Fruit fly (Drosophila melanogaster) whole organism, prepupa: ENCODE data around the gene gnu.

Experiments
- CG11762 ChIP-seq: fragments of 200-800 bp; sonication (Bioruptor generic); optimal IDR thresholded peaks from 3 replicates; lab custom pipeline; 2016; ENCODE audit warnings: missing biosample characterization, missing genetic modification characterization; ENCODE audit not compliant: insufficient read depth
- CG3032 ChIP-seq: fragments of 200-800 bp; optimal IDR thresholded peaks from 2 replicates; lab custom pipeline; 2019; ENCODE audit warnings: missing biosample characterization, mild to moderate bottlenecking, missing genetic modification characterization, moderate library complexity
- CG34406 ChIP-seq: fragments of 200-800 bp; sonication (Bioruptor generic); optimal IDR thresholded peaks from 3 replicates; lab custom pipeline; 2016; ENCODE audit warnings: missing biosample characterization, missing genetic modification characterization
- CG3919 ChIP-seq: fragments of 200-800 bp; sonication (Bioruptor generic); optimal IDR thresholded peaks from 3 replicates; lab custom pipeline; 2016; ENCODE audit warnings: missing biosample characterization, missing genetic modification characterization
- CG6163 ChIP-seq: fragments of 200-800 bp; sonication (Bioruptor generic); IDR thresholded peaks from 3 replicates; pipeline ENCODE4 v1.3.6; 2022; ENCODE audit warnings: missing biosample characterization, missing genetic modification characterization
- CG6854 ChIP-seq: fragments of 200-800 bp; sonication (Bioruptor generic); optimal IDR thresholded peaks from 2 replicates; lab custom pipeline; 2017; ENCODE audit warnings: missing biosample characterization, mild to moderate bottlenecking, missing genetic modification characterization
- CG8119 ChIP-seq: fragments of 200-800 bp; sonication (Bioruptor generic); IDR thresholded peaks from 3 replicates; pipeline ENCODE4 v1.3.6; 2022; ENCODE audit warnings: missing biosample characterization, missing genetic modification characterization
- Gug ChIP-seq: fragments of 200-800 bp; sonication (Bioruptor generic); IDR thresholded peaks from 2 replicates; pipeline ENCODE4 v1.3.6; 2022; ENCODE audit warnings: missing biosample characterization, missing genetic modification characterization
- Lpt ChIP-seq: fragments of 200-800 bp; sonication (Bioruptor generic); optimal IDR thresholded peaks from 3 replicates; lab custom pipeline; 2016; ENCODE audit warnings: missing biosample characterization, missing genetic modification characterization
- OdsH ChIP-seq: fragments of 200-800 bp; sonication (Bioruptor generic); optimal IDR thresholded peaks from 3 replicates; lab custom pipeline; 2016; ENCODE audit warnings: missing biosample characterization, missing genetic modification characterization
- acj6 ChIP-seq: fragments of 200-800 bp; sonication (Bioruptor generic); optimal IDR thresholded peaks from 3 replicates; lab custom pipeline; 2016; ENCODE audit warnings: missing biosample characterization, missing genetic modification characterization

- TF ChIP-seq CG6163 (GFP tag; lab: Robert Waterston, UW), result peak; percentile 80
- TF ChIP-seq acj6 (GFP tag; lab: Kevin White, UChicago), result peak; percentile 63
- peak; percentile 63 for TF ChIP-seq OdsH (GFP tag; lab: Kevin White, UChicago)
- TF ChIP-seq CG3919 (GFP tag; lab: Kevin White, UChicago), result peak; percentile 67
- peak; percentile 55 for TF ChIP-seq CG8119 (GFP tag; lab: Robert Waterston, UW)
- peak; percentile 53 for TF ChIP-seq CG11762
- no peak for TF ChIP-seq Gug (GFP tag; lab: Robert Waterston, UW)
- peak; percentile 72 for TF ChIP-seq CG34406
- peak; percentile 39 for TF ChIP-seq CG3032 (tag; lab: Kevin White, UChicago)
- TF ChIP-seq Lpt (GFP tag; lab: Kevin White, UChicago), result peak; percentile 82
- TF ChIP-seq CG6854, result peak; percentile 89
These were observed 21.9 kb downstream of the gnu start for dm6 chr3L:14781082-14781862.
